Fruit fly (Drosophila melanogaster) whole organism, adult: ENCODE data around the gene Bmcp.

Experiments used
- CG12768 ChIP-seq: fragments of 200-800 bp; sonication (Bioruptor generic); optimal IDR thresholded peaks from 2 replicates; lab custom pipeline; 2017; ENCODE audit warnings: missing biosample characterization, missing genetic modification characterization, mild to moderate bottlenecking, moderate library complexity, missing genetic modification reagents
- CG7101 ChIP-seq: fragments of 200-800 bp; sonication (Bioruptor generic); optimal IDR thresholded peaks from 2 replicates; lab custom pipeline; 2018; ENCODE audit warnings: missing biosample characterization, mild to moderate bottlenecking, missing genetic modification characterization, moderate library complexity

DNA sequence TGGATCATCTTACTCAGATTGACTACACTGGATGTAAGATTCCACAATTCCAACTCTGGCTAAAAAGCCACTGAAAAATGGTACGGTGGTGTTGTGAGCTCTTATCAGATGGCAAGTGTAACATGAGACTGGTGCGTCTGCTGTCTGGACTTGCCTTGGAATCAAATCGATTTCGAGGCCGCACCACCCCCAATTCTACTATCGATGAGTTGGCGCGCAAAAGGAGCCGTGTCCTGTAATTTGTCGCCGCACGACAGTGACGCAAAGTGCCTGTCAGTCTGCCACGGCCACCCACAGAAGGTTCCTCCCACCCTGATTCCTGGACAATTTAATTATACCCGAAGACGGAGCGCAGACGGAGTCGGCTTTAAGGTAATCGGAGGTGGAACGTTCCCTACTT, 45.8 kb downstream of the Bmcp start:
- no peak for TF ChIP-seq CG7101 (tag; lab: Kevin White, UChicago)
- TF ChIP-seq CG12768 (GFP tag; lab: Kevin White, UChicago): no peak
